Fruit fly (Drosophila melanogaster): Measurements from ENCODE around the gene disco-r.

Gene disco-r

dm6 chrX:16104738-16105426 is 43.9 kb downstream of the disco-r start, which contains the start of the genes CG42353 and CG42354 (continued):
- TF ChIP-seq CG15696 (tag; optimal IDR thresholded peaks at IDR 0.05): peak; percentile 97
- peak; percentile 68 for TF ChIP-seq pum (GFP tag; optimal IDR thresholded peaks at IDR 0.05)
- TF ChIP-seq en (GFP tag; optimal IDR thresholded peaks at IDR 0.05): peak; percentile 38
- TF ChIP-seq btn (GFP tag; optimal IDR thresholded peaks at IDR 0.05): peak; percentile 79
- TF ChIP-seq Med (GFP tag): peak; percentile 96
- peak; percentile 93 for TF ChIP-seq CG4328 (GFP tag; optimal IDR thresholded peaks at IDR 0.05)
- TF ChIP-seq Drgx (GFP tag; IDR thresholded peaks at IDR 0.05): peak; percentile 93
- TF ChIP-seq ash1 (GFP tag; optimal IDR thresholded peaks at IDR 0.05): peak; percentile 37
- peak; percentile 91 for TF ChIP-seq CG14441 (GFP tag; IDR thresholded peaks at IDR 0.05)
- peak; percentile 88 for TF ChIP-seq NC2α (GFP tag; optimal IDR thresholded peaks at IDR 0.05)
- TF ChIP-seq CG8281 (tag; optimal IDR thresholded peaks at IDR 0.05): peak; percentile 86
- peak; percentile 92 for TF ChIP-seq fu2 (GFP tag; optimal IDR thresholded peaks at IDR 0.05)
- peak; percentile 83 for TF ChIP-seq ab (GFP tag; optimal IDR thresholded peaks at IDR 0.05)
- TF ChIP-seq ATbp (GFP tag; optimal IDR thresholded peaks at IDR 0.05): peak; percentile 93
- no peak for TF ChIP-seq lov (optimal IDR thresholded peaks at IDR 0.05)
- peak; percentile 94 for TF ChIP-seq lov (GFP tag; IDR thresholded peaks at IDR 0.05)
- peak; percentile 90 for TF ChIP-seq fd3F (GFP tag; optimal IDR thresholded peaks at IDR 0.05)
- TF ChIP-seq HLHmδ (GFP tag; optimal IDR thresholded peaks at IDR 0.05): peak; percentile 16
- TF ChIP-seq CHES-1-like (GFP tag; optimal IDR thresholded peaks at IDR 0.05): peak; percentile 87
- TF ChIP-seq CG3995 (GFP tag; optimal IDR thresholded peaks at IDR 0.05): peak; percentile 51
- TF ChIP-seq sens-2 (GFP tag; IDR thresholded peaks at IDR 0.05): peak; percentile 89
- TF ChIP-seq Side (GFP tag; optimal IDR thresholded peaks at IDR 0.05): peak; percentile 51
- peak; percentile 81 for TF ChIP-seq da (GFP tag; optimal IDR thresholded peaks at IDR 0.05)
- peak; percentile 96 for TF ChIP-seq CG4424 (GFP tag; optimal IDR thresholded peaks at IDR 0.05)
- TF ChIP-seq gcm2 (GFP tag; optimal IDR thresholded peaks at IDR 0.05): peak; percentile 90
- TF ChIP-seq CG10321 (GFP tag; IDR thresholded peaks at IDR 0.05): peak; percentile 70
- peak; percentile 97 for TF ChIP-seq gsb-n (tag; optimal IDR thresholded peaks at IDR 0.05)
- TF ChIP-seq Sox100B (GFP tag; optimal IDR thresholded peaks at IDR 0.05): peak; percentile 96
- TF ChIP-seq CG15514 (GFP tag; optimal IDR thresholded peaks at IDR 0.05): peak; percentile 86
- TF ChIP-seq BEAF-32 (GFP tag; optimal IDR thresholded peaks at IDR 0.05): peak; percentile 15
- peak in 1 of 2 experiments; percentile 22 for TF ChIP-seq Dfd (GFP tag; optimal IDR thresholded peaks at IDR 0.05)
- peak in 1 of 3 experiments; percentile 85 for TF ChIP-seq Stat92E (GFP tag; optimal IDR thresholded peaks at IDR 0.05)
- TF ChIP-seq Mad (GFP tag; optimal IDR thresholded peaks at IDR 0.05): peak; percentile 94
- TF ChIP-seq CG13296 (GFP tag; optimal IDR thresholded peaks at IDR 0.05): peak; percentile 95
- TF ChIP-seq CG10979 (tag; optimal IDR thresholded peaks at IDR 0.05): peak; percentile 98
- TF ChIP-seq CG4282 (GFP tag; optimal IDR thresholded peaks at IDR 0.05): peak; percentile 69
- TF ChIP-seq CG17328 (GFP tag; IDR thresholded peaks at IDR 0.05): peak; percentile 93
- peak; percentile 97 for TF ChIP-seq CG8388 (GFP tag; optimal IDR thresholded peaks at IDR 0.05)
- peak; percentile 96 for TF ChIP-seq vvl (GFP tag; IDR thresholded peaks at IDR 0.05)
- TF ChIP-seq lola (GFP tag; optimal IDR thresholded peaks at IDR 0.05): peak in 1 of 3 experiments; percentile 98
- peak; percentile 79 for TF ChIP-seq GATAe (GFP tag; conservative IDR thresholded peaks at IDR 0.05)
- peak; percentile 54 for TF ChIP-seq Camta (GFP tag; optimal IDR thresholded peaks at IDR 0.05)
- TF ChIP-seq CG18619 (GFP tag; optimal IDR thresholded peaks at IDR 0.05): peak; percentile 95
- TF ChIP-seq Dbx (GFP tag; IDR thresholded peaks at IDR 0.05): peak; percentile 94
- TF ChIP-seq Usf (GFP tag; optimal IDR thresholded peaks at IDR 0.05): peak; percentile 94
- TF ChIP-seq Mes4 (GFP tag; optimal IDR thresholded peaks at IDR 0.05): peak; percentile 90
- peak; percentile 94 for TF ChIP-seq CG6813 (GFP tag; optimal IDR thresholded peaks at IDR 0.05)
- TF ChIP-seq CG4404 (GFP tag; IDR thresholded peaks at IDR 0.05): peak; percentile 96
- TF ChIP-seq CG32772 (GFP tag; IDR thresholded peaks at IDR 0.05): peak; percentile 93

Data from whole organism, embryonic.